Worm (Caenorhabditis elegans) whole organism, late embryonic: ENCODE measurements around the gene eif-3.G.

Experiments used
- F13H6.1 ChIP-seq: sonication (generic microtip); optimal IDR thresholded peaks from 2 replicates; lab custom pipeline; 2016; ENCODE audit warnings: missing genetic modification characterization, missing compliant biosample characterization
- K09A11.1 ChIP-seq: sonication (generic microtip); optimal IDR thresholded peaks from 2 replicates; lab custom pipeline; 2017; ENCODE audit warnings: antibody characterized with exemption, mild to moderate bottlenecking, missing genetic modification characterization, missing compliant biosample characterization; ENCODE audit not compliant: insufficient read depth
- ama-1 ChIP-seq: fragments of 150-350 bp; optimal IDR thresholded peaks from 2 replicates; lab custom pipeline; 2014
- ceh-14 ChIP-seq: sonication (generic microtip); optimal IDR thresholded peaks from 2 replicates; lab custom pipeline; 2016; ENCODE audit warnings: missing genotype, missing genetic modification characterization, missing compliant biosample characterization
- ceh-18 ChIP-seq: sonication (generic microtip); optimal IDR thresholded peaks from 2 replicates; lab custom pipeline; 2016; ENCODE audit warnings: missing genetic modification characterization, missing compliant biosample characterization
- ceh-24 ChIP-seq: sonication (generic microtip); optimal IDR thresholded peaks from 2 replicates; lab custom pipeline; 2016; ENCODE audit warnings: mild to moderate bottlenecking, missing genetic modification characterization, missing compliant biosample characterization
- ceh-9 ChIP-seq: sonication (generic microtip); optimal IDR thresholded peaks from 2 replicates; lab custom pipeline; 2016; ENCODE audit warnings: mild to moderate bottlenecking, missing genetic modification characterization, inconsistent platforms, missing compliant biosample characterization
- dve-1 ChIP-seq: sonication (generic microtip); optimal IDR thresholded peaks from 2 replicates; lab custom pipeline; 2017; ENCODE audit warnings: antibody characterized with exemption, mild to moderate bottlenecking, missing genetic modification characterization, missing compliant biosample characterization
- fax-1 ChIP-seq: sonication (generic microtip); optimal IDR thresholded peaks from 2 replicates; lab custom pipeline; 2016; ENCODE audit warnings: missing genotype, missing genetic modification characterization, missing compliant biosample characterization
- lin-11 ChIP-seq: fragments of 200-800 bp; sonication (Bioruptor generic); optimal IDR thresholded peaks from 2 replicates; lab custom pipeline; 2018; ENCODE audit warnings: mild to moderate bottlenecking, missing genetic modification characterization, missing compliant biosample characterization
- npax-4 ChIP-seq: sonication (generic microtip); optimal IDR thresholded peaks from 2 replicates; lab custom pipeline; 2016; ENCODE audit warnings: missing genetic modification characterization, missing compliant biosample characterization
- sox-2 ChIP-seq: fragments of 200-800 bp; sonication (Bioruptor generic); IDR thresholded peaks from 2 replicates; pipeline ENCODE4 v1.3.6; 2022; ENCODE audit warnings: missing genetic modification reagents, missing genetic modification characterization, missing compliant biosample characterization
- unc-55 ChIP-seq: sonication (generic microtip); optimal IDR thresholded peaks from 2 replicates; lab custom pipeline; 2017; ENCODE audit warnings: missing biosample characterization, missing genetic modification reagents, missing genetic modification characterization

DNA sequence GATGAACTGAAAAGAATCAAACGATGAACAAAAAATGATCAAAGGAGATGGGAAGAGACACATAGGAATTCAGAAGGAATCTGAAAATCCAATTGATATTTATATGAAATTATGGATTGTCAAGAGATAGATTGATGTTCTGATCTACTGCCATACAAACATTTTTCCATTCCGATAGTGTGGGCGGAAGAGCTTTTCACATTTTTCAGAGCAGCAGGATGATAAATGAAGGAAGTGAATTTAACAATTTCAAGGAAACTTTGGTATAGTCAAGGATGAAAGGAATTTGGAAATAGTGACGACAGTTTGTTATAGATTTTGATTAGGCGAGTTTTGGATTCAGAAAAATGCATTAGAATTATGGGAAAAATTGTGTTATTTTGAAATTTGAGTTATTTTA lies 37.3 kb upstream of the eif-3.G start, which contains the start of gene ubc-24:
- TF ChIP-seq K09A11.1 (tag; lab: Kevin White, UChicago) (no peak), lin-11 (tag; lab: Kevin White, UChicago) (no peak), sox-2 (no peak), F13H6.1 (no peak), fax-1 (tag; lab: Kevin White, UChicago) (no peak), ceh-18 (no peak), ama-1 (lab: Kevin White, UChicago) (no peak), ceh-9 (tag; lab: Kevin White, UChicago) (no peak), npax-4 (tag; lab: Kevin White, UChicago) (no peak), ceh-14 (tag; lab: Kevin White, UChicago) (no peak), unc-55 (GFP tag; lab: Kevin White, UChicago) (no peak), dve-1 (tag; lab: Kevin White, UChicago) (no peak), ceh-24 (no peak)
